Worm (Caenorhabditis elegans) whole organism, L4 larva: ENCODE results near the gene T26G10.5.
"Not testable (repeated sequence)": the region's sequence is repeated elsewhere in the genome, so short reads cannot be mapped to it uniquely, and the experiment has no call there.

Source experiments
- ama-1 ChIP-seq: fragments of 150-350 bp; optimal IDR thresholded peaks from 2 replicates; lab custom pipeline; 2014; ENCODE audit warnings: inconsistent platforms, mixed read lengths
- daf-8 ChIP-seq: fragments of 200-800 bp; sonication (Bioruptor generic); IDR thresholded peaks from 2 replicates; pipeline ENCODE4 v1.3.6; 2022; ENCODE audit warnings: missing genetic modification characterization, missing compliant biosample characterization
- fos-1 ChIP-seq: fragments of 150-350 bp; optimal IDR thresholded peaks from 2 replicates; lab custom pipeline; 2014; ENCODE audit warnings: missing biosample characterization, missing genetic modification characterization
- lir-3 ChIP-seq: sonication (generic microtip); optimal IDR thresholded peaks from 2 replicates; lab custom pipeline; 2016; ENCODE audit warnings: mild to moderate bottlenecking, missing genetic modification characterization, missing compliant biosample characterization
- skn-1 ChIP-seq: fragments of 150-350 bp; optimal IDR thresholded peaks from 2 replicates; lab custom pipeline; 2014; ENCODE audit warnings: missing biosample characterization, missing genetic modification characterization
- spr-3 ChIP-seq: fragments of 200-800 bp; sonication (Bioruptor generic); optimal IDR thresholded peaks from 2 replicates; lab custom pipeline; 2018; ENCODE audit warnings: mild to moderate bottlenecking, missing genetic modification characterization, missing compliant biosample characterization

- TF ChIP-seq lir-3 (tag; lab: Kevin White, UChicago); daf-8; ama-1 (lab: Kevin White, UChicago); skn-1 (tag; lab: Kevin White, UChicago); spr-3 (GFP tag; lab: Kevin White, UChicago); fos-1 (tag; lab: Kevin White, UChicago): not testable (repeated sequence)
Observed at ce11 chrIII:9447634-9448033, 21.4 kb upstream of the T26G10.5 start.
